Worm (Caenorhabditis elegans): ENCODE measurements around the gene ZC455.1.

Gene ZC455.1

DNA sequence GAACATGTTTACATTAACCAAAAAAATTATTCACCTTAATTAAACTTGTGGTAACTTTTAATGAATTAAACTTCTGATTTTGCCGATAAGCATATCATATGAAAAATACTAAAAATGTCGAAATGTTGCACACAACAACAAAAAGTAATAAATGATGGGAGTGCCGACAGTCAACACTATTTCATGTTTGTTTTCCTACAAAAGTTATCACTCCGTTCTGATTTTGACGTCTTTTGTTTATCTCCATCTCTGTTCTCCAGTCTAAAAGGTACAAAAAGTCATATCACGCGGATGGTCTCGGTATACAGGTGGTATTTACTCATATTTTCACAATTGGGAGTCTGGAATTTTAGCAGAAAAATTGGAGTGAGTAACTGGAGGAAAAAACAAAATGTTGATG, 42.1 kb downstream of the ZC455.1 start:
- TF ChIP-seq elt-3 (tag; optimal IDR thresholded peaks at IDR 0.05) (no peak), pha-4 (tag; optimal IDR thresholded peaks at IDR 0.05) (peak; percentile 89), pqm-1 (tag; optimal IDR thresholded peaks at IDR 0.05) (peak; percentile 33), tbx-2 (tag; optimal IDR thresholded peaks at IDR 0.05) (no peak), nhr-67 (tag; optimal IDR thresholded peaks at IDR 0.05) (no peak)

DNA sequence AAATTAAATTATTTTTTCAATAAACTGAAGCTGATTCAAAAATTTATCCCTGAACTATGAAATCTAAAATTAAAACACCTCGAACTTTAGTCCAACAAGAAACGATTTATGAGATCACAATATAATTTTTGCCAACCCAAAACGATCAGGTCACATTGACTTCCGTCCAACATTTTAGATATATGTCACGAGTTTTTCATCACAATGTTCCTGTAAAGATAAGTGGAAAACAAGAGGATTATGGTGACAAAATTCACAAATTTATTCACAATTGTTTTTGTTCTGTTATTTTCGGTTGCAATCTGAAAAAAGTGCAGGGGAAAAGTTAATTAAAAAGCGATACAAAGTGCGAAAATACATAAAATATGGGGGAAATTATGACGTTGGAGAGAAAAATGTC, 43.4 kb downstream of the ZC455.1 start:
- TF ChIP-seq nhr-23 (tag; optimal IDR thresholded peaks at IDR 0.05) (peak; percentile 53), nhr-25 (tag; optimal IDR thresholded peaks at IDR 0.05) (no peak)

DNA sequence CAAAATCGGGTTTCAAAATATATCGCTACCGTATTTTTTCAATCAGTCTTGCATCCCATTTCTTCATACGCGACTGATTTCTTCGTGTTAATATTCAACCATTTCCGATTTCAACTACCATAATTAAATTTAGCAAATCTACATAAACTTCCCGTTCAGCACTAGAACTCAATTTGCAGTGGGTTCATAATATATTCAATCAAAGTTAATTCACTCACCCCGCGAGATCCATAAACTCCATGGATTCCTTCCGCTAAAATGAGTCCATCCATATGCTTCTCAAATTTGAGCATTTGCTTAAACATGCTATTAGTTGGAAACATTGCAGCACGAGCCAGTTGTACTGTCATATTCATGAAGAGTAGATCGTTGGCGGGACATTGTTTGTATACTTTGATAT, 45.2 kb downstream of the ZC455.1 start:
- no peak for TF ChIP-seq ama-1 (optimal IDR thresholded peaks at IDR 0.05)
- TF ChIP-seq ceh-9 (tag; optimal IDR thresholded peaks at IDR 0.05) = no peak
- TF ChIP-seq hmg-11 (tag; optimal IDR thresholded peaks at IDR 0.05) = no peak
- no peak for TF ChIP-seq ceh-82 (tag; optimal IDR thresholded peaks at IDR 0.05)
- TF ChIP-seq egl-27 (tag; optimal IDR thresholded peaks at IDR 0.05) = no peak
- TF ChIP-seq nfya-1 (tag; optimal IDR thresholded peaks at IDR 0.05; ENCODE audit: insufficient read depth) = no peak
- TF ChIP-seq sea-2 (GFP tag; optimal IDR thresholded peaks at IDR 0.05) = no peak
- TF ChIP-seq skn-1 (tag; optimal IDR thresholded peaks at IDR 0.05) = no peak
- no peak for TF ChIP-seq unc-62 (GFP tag; optimal IDR thresholded peaks at IDR 0.05)
- TF ChIP-seq ztf-11 (tag; optimal IDR thresholded peaks at IDR 0.05) = no peak
- no peak for TF ChIP-seq mdl-1 (tag; optimal IDR thresholded peaks at IDR 0.05)

DNA sequence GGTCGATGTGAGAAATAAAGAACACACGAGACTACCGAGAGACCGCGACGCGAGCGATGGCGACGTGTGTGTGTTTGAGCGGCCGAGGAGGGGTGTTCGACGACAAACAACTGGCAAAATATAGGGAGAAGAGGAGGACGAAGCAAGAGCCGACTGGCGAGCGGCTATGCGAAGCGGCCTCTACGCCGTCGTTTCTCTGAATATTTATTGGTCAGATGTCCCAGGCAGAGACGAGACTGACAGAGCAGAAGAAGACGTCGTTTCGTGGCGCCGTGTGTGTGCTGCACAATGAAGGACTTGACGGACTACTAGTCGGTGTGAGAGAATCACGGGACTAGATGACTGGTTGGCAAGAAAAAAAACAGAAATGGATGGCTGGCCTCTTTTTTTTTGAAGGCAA, 45.8 kb downstream of the ZC455.1 start:
- no peak for TF ChIP-seq nhr-67 (tag; optimal IDR thresholded peaks at IDR 0.05)
- TF ChIP-seq fkh-10 (GFP tag; optimal IDR thresholded peaks at IDR 0.05) = peak; percentile 25
- TF ChIP-seq nhr-77 (tag; optimal IDR thresholded peaks at IDR 0.05) = no peak
- peak; percentile 21 for TF ChIP-seq lin-15B (tag; optimal IDR thresholded peaks at IDR 0.05)
- peak; percentile 36 for TF ChIP-seq mdl-1 (tag; optimal IDR thresholded peaks at IDR 0.05)
- no peak for TF ChIP-seq R02D3.7 (tag; optimal IDR thresholded peaks at IDR 0.05)
- no peak for TF ChIP-seq ZK546.5 (tag; optimal IDR thresholded peaks at IDR 0.05)
- TF ChIP-seq nhr-25 (tag; optimal IDR thresholded peaks at IDR 0.05) = no peak
- TF ChIP-seq skn-1 (tag; optimal IDR thresholded peaks at IDR 0.05) = no peak
- peak; percentile 84 for TF ChIP-seq lin-39 (tag; optimal IDR thresholded peaks at IDR 0.05)
- TF ChIP-seq nfya-1 (tag; optimal IDR thresholded peaks at IDR 0.05; ENCODE audit: insufficient read depth) = peak; percentile 73
- TF ChIP-seq ama-1 (optimal IDR thresholded peaks at IDR 0.05) = peak; percentile 24

DNA sequence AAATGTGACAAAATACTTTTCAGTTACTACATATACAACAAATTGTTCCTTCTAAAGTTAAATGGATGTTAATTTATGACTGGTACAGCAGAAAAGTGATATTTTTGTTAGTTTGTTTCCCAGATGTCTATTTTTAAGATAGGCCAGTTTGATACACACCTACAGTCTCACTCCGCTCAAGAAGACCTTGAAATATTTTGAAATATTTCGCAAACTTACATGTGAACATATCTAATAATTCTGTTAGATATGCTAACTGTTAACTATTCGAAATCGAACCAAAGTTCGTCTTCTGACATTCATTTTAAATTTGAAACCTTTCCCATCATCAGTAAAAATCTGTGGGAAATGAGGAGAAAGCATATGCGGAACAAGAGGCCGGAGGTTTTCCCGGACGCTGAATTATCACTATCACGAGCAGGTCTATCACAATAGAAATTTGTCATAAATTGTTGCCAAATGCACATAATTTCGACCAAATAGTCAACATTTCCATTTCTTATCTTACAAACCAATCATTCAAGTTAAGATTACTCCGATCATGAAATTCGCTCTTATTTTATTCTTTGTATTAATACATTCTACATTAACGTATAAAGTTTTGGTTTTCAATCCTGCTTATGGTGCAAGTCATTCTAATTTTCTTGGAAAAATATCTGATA, 46.6 kb downstream of the ZC455.1 start, which contains the start of the genes ZC443.4 and ugt-18:
Gene ZC443.4 (minus strand): TSS at position 95 of the 662 bp plus-strand sequence.
Gene ugt-18 (plus strand): TSS at position 469 of the 662 bp plus-strand sequence.
- TF ChIP-seq eor-1 (tag; optimal IDR thresholded peaks at IDR 0.05) = no peak
- TF ChIP-seq nhr-77 (tag; optimal IDR thresholded peaks at IDR 0.05) = no peak
- no peak for TF ChIP-seq nhr-12 (tag; optimal IDR thresholded peaks at IDR 0.05)
- no peak for TF ChIP-seq nhr-25 (tag; optimal IDR thresholded peaks at IDR 0.05)
- TF ChIP-seq pqm-1 (tag; optimal IDR thresholded peaks at IDR 0.05) = peak; percentile 68
- TF ChIP-seq egl-5 (tag; optimal IDR thresholded peaks at IDR 0.05) = no peak
- no peak for TF ChIP-seq sea-2 (GFP tag; optimal IDR thresholded peaks at IDR 0.05)
- TF ChIP-seq nhr-23 (tag; optimal IDR thresholded peaks at IDR 0.05) = no peak
- TF ChIP-seq jun-1 (tag; optimal IDR thresholded peaks at IDR 0.05) = peak; percentile 65
- TF ChIP-seq mdl-1 (tag; optimal IDR thresholded peaks at IDR 0.05) = no peak
- TF ChIP-seq nhr-76 (tag; optimal IDR thresholded peaks at IDR 0.05) = no peak
- no peak for TF ChIP-seq nhr-11 (tag; optimal IDR thresholded peaks at IDR 0.05)
- no peak for TF ChIP-seq tbx-2 (tag; optimal IDR thresholded peaks at IDR 0.05)
- no peak for TF ChIP-seq nhr-28 (tag; optimal IDR thresholded peaks at IDR 0.05)
- no peak for TF ChIP-seq ceh-28 (tag; optimal IDR thresholded peaks at IDR 0.05)
- no peak for TF ChIP-seq fkh-10 (GFP tag; optimal IDR thresholded peaks at IDR 0.05)
- peak; percentile 31 for TF ChIP-seq elt-2 (tag; optimal IDR thresholded peaks at IDR 0.05)
- TF ChIP-seq R02D3.7 (tag; optimal IDR thresholded peaks at IDR 0.05) = no peak
